Worm (Caenorhabditis elegans) whole organism, mixed stage, embryonic: Measurements from ENCODE around the gene nhr-125.

Source experiments
- blmp-1 ChIP-seq: fragments of 150-350 bp; optimal IDR thresholded peaks from 2 replicates; lab custom pipeline; 2014; ENCODE audit warnings: missing biosample characterization, missing genetic modification characterization
- drap-1 ChIP-seq: fragments of 200-800 bp; sonication (Bioruptor generic); optimal IDR thresholded peaks from 3 replicates; lab custom pipeline; 2018; ENCODE audit warnings: mild to moderate bottlenecking, missing genetic modification characterization, missing compliant biosample characterization
- elt-3 ChIP-seq: fragments of 150-350 bp; optimal IDR thresholded peaks from 2 replicates; lab custom pipeline; 2014; ENCODE audit warnings: missing biosample characterization, missing genetic modification characterization
- lin-13 ChIP-seq: fragments of 150-350 bp; optimal IDR thresholded peaks from 2 replicates; lab custom pipeline; 2014; ENCODE audit warnings: missing biosample characterization, missing genetic modification characterization
- lsy-2 ChIP-seq: fragments of 150-350 bp; optimal IDR thresholded peaks from 2 replicates; lab custom pipeline; 2014; ENCODE audit warnings: missing biosample characterization, missing genetic modification characterization
- mab-5 ChIP-seq: fragments of 150-350 bp; optimal IDR thresholded peaks from 2 replicates; lab custom pipeline; 2014; ENCODE audit warnings: missing biosample characterization, missing genetic modification characterization
- mep-1 ChIP-seq: fragments of 150-350 bp; optimal IDR thresholded peaks from 2 replicates; lab custom pipeline; 2017; ENCODE audit warnings: missing biosample characterization, missing genetic modification reagents, missing genetic modification characterization, inconsistent platforms
- nhr-237 ChIP-seq: fragments of 150-350 bp; optimal IDR thresholded peaks from 2 replicates; lab custom pipeline; 2014; ENCODE audit warnings: missing biosample characterization, missing genetic modification characterization
- nhr-76 ChIP-seq: sonication (generic microtip); optimal IDR thresholded peaks from 2 replicates; lab custom pipeline; 2017; ENCODE audit warnings: missing biosample characterization, missing genetic modification characterization
- pha-4 ChIP-seq: fragments of 150-350 bp; optimal IDR thresholded peaks from 2 replicates; lab custom pipeline; 2018; ENCODE audit warnings: missing biosample characterization, missing genetic modification reagents, missing genetic modification characterization
- snpc-4 ChIP-seq: fragments of 150-350 bp; optimal IDR thresholded peaks from 2 replicates; lab custom pipeline; 2014; ENCODE audit warnings: missing biosample characterization, missing genetic modification characterization
- unc-39 ChIP-seq: fragments of 150-350 bp; optimal IDR thresholded peaks from 2 replicates; lab custom pipeline; 2014; ENCODE audit warnings: missing biosample characterization, missing genetic modification characterization
- unc-62 ChIP-seq: fragments of 150-350 bp; optimal IDR thresholded peaks from 2 replicates; lab custom pipeline; 2014; ENCODE audit warnings: missing biosample characterization, missing genetic modification reagents, missing genetic modification characterization

DNA sequence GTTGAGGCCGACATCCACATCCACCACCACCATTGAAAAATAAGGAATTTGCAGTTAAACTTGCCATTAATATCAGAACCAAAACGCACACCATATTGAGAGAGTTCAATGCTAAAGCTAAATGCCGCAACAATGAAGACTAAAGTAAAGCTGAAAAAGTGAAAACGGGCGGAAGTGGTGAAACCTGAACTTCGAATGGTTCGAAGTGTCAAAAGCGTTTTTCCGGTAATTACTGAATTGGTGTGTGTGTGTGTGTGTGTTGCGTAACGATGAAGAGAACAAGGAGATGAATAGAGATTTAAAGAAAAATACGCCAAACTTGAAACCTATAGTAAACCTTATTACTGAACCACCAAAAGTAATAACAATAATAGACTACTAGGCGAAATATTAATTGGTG lies 39.2 kb upstream of the nhr-125 start, which contains the start of gene grl-13:
- TF ChIP-seq snpc-4 = no peak
- TF ChIP-seq lin-13 (tag; lab: Kevin White, UChicago) = no peak
- no peak for TF ChIP-seq elt-3
- no peak for TF ChIP-seq nhr-76 (tag; lab: Kevin White, UChicago)
- TF ChIP-seq lsy-2 = no peak
- TF ChIP-seq drap-1 = no peak
- TF ChIP-seq unc-39 (tag; lab: Kevin White, UChicago) = no peak
- no peak for TF ChIP-seq mab-5
- TF ChIP-seq nhr-237 (tag; lab: Kevin White, UChicago) = no peak
- no peak for TF ChIP-seq mep-1
- no peak for TF ChIP-seq pha-4 (tag; lab: Kevin White, UChicago)
- TF ChIP-seq unc-62 (GFP tag; lab: Kevin White, UChicago) = no peak
- TF ChIP-seq blmp-1 (tag; lab: Kevin White, UChicago) = no peak
